Worm (Caenorhabditis elegans) whole organism, midembryonic: ENCODE data around the gene cyp-13A4.

Experiments used
- flt-1 ChIP-seq: fragments of 200-800 bp; sonication (Bioruptor generic); IDR thresholded peaks from 2 replicates; pipeline ENCODE4 v1.3.6; 2022; ENCODE audit warnings: missing genetic modification characterization, missing compliant biosample characterization
- ref-1 ChIP-seq: fragments of 200-800 bp; sonication (Bioruptor generic); conservative IDR thresholded peaks from 2 replicates; pipeline ENCODE4 v1.3.6; 2022; ENCODE audit warnings: missing genetic modification reagents, missing genetic modification characterization, missing compliant biosample characterization
- tab-1 ChIP-seq: fragments of 200-800 bp; sonication (Bioruptor generic); IDR thresholded peaks from 2 replicates; pipeline ENCODE4 v1.3.6; 2022; ENCODE audit warnings: missing genetic modification characterization, missing compliant biosample characterization

DNA sequence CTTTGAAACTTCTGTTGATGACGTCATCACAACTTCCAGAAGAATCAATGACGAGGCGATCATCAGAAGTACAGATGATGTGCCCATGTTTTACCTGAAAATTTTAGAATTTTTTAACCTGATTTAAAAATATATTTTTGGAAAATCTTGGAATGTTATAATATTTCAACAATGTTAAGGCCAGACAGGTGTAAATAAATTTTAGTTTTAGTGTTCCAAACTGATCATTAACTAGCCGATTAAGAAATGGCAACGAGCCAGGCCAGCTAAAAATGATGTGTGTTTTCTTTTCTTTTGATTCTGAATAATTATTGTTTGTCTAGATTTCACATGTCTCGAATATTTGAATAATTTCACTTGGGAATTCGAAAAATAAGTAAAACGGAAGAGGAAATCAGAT, 21.8 kb downstream of the cyp-13A4 start, which contains the start of gene T10B9.9:
- no peak for TF ChIP-seq flt-1 (GFP tag; lab: Robert Waterston, UW)
- TF ChIP-seq tab-1 (GFP tag; lab: Robert Waterston, UW): no peak
- no peak for TF ChIP-seq ref-1
